Worm (Caenorhabditis elegans) whole organism, midembryonic: ENCODE data around the gene scl-8.

Experiments used
- cog-1 ChIP-seq: sonication (generic microtip); optimal IDR thresholded peaks from 2 replicates; lab custom pipeline; 2016; ENCODE audit warnings: missing genetic modification characterization, missing compliant biosample characterization
- flt-1 ChIP-seq: fragments of 200-800 bp; sonication (Bioruptor generic); IDR thresholded peaks from 2 replicates; pipeline ENCODE4 v1.3.6; 2022; ENCODE audit warnings: missing genetic modification characterization, missing compliant biosample characterization
- klf-2 ChIP-seq: fragments of 200-800 bp; sonication (Bioruptor generic); conservative IDR thresholded peaks from 2 replicates; pipeline ENCODE4 v1.3.6; 2022; ENCODE audit warnings: missing genetic modification reagents, missing genetic modification characterization, missing compliant biosample characterization
- ref-1 ChIP-seq: fragments of 200-800 bp; sonication (Bioruptor generic); conservative IDR thresholded peaks from 2 replicates; pipeline ENCODE4 v1.3.6; 2022; ENCODE audit warnings: missing genetic modification reagents, missing genetic modification characterization, missing compliant biosample characterization
- ztf-23 ChIP-seq: fragments of 200-800 bp; sonication (Bioruptor generic); IDR thresholded peaks from 2 replicates; pipeline ENCODE4 v1.3.6; 2022; ENCODE audit warnings: missing genetic modification reagents, missing genetic modification characterization, missing compliant biosample characterization

DNA sequence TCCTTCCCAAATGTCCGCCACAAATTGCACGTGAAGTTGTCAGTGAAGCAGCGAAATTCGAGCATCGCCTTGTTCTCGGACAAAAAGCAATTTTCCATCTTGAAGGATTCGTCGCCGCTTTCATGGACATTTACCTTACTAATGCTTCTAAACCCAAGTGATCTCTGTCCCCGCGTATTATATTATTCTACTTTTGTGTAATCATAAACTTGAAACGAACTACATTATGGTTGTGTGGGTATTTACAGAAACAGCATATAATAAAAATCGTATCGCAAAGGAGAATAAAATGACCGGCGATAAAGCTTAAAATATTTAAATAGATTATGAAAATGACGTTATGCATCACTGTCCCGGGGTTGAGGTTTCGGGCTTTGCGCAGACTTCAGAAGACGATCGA, 25.2 kb downstream of the scl-8 start:
- no peak for TF ChIP-seq ztf-23 (GFP tag; lab: Robert Waterston, UW)
- TF ChIP-seq klf-2 (GFP tag; lab: Robert Waterston, UW): no peak
- TF ChIP-seq flt-1 (GFP tag; lab: Robert Waterston, UW): no peak
- no peak for TF ChIP-seq cog-1 (tag; lab: Kevin White, UChicago)
- no peak for TF ChIP-seq ref-1 (GFP tag; lab: Robert Waterston, UW)
